Worm (Caenorhabditis elegans) whole organism, L3 larva: Measurements from ENCODE around the gene ugt-13.

Source experiments
- elt-3 ChIP-seq, 3 experiments: fragments of 150-350 bp in 1 of 3; sonication (generic microtip) in 2 of 3; optimal IDR thresholded peaks; 2 replicates in 2 of 3; 4 replicates in 1 of 3; lab custom pipeline; 2014 to 2017; ENCODE audit warnings: missing biosample characterization in 3 of 3, missing genetic modification characterization in 3 of 3
- lin-15B ChIP-seq: fragments of 150-350 bp; optimal IDR thresholded peaks from 2 replicates; lab custom pipeline; 2014; ENCODE audit warnings: missing biosample characterization, missing genetic modification characterization
- nfya-1 ChIP-seq: sonication (generic microtip); optimal IDR thresholded peaks from 2 replicates; lab custom pipeline; 2017; ENCODE audit warnings: missing genetic modification characterization, mild to moderate bottlenecking, missing compliant biosample characterization, antibody characterized with exemption, moderate library complexity; ENCODE audit not compliant: insufficient read depth
- nhr-11 ChIP-seq: fragments of 150-350 bp; optimal IDR thresholded peaks from 2 replicates; lab custom pipeline; 2014; ENCODE audit warnings: missing biosample characterization, missing genetic modification characterization
- nhr-28 ChIP-seq: fragments of 150-350 bp; optimal IDR thresholded peaks from 2 replicates; lab custom pipeline; 2014; ENCODE audit warnings: missing biosample characterization, missing genetic modification characterization
- pha-4 ChIP-seq: fragments of 150-350 bp; optimal IDR thresholded peaks from 2 replicates; lab custom pipeline; 2014; ENCODE audit warnings: missing biosample characterization, missing genetic modification reagents, missing genetic modification characterization
- ztf-4 ChIP-seq: fragments of 150-350 bp; optimal IDR thresholded peaks from 2 replicates; lab custom pipeline; 2014; ENCODE audit warnings: missing biosample characterization, missing genetic modification characterization

DNA sequence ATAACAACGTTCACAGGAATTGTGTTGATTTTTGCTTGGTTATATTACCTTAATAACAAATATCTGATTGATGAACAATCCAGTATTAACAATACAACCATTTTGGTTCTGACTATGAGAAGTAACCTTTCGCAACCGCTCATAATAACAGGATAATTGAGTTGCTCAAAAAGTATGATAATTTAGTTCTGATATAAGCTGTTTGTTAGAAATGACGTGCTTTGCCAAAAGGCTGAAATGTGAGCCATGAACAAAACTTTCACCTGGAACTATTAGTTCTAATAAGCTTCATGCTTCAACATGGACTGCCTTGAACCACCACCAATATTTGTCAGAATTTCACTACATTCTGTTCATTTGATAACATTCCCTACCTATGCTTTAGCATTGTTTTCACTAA lies 15.9 kb downstream of the ugt-13 start, which contains the start of gene srh-20:
- TF ChIP-seq ztf-4 (tag; lab: Kevin White, UChicago) (no peak), lin-15B (no peak), elt-3 (tag; optimal IDR thresholded peaks at IDR 0.05; lab: Kevin White, UChicago) (no peak), pha-4 (no peak), nhr-11 (tag; lab: Kevin White, UChicago) (no peak), nfya-1 (no peak), nhr-28 (tag; lab: Kevin White, UChicago) (no peak)
